Worm (Caenorhabditis elegans) whole organism, young adult: ENCODE results near the gene F48E8.8.

Source experiments
- B0035.1 ChIP-seq: sonication (generic microtip); optimal IDR thresholded peaks from 2 replicates; lab custom pipeline; 2016; ENCODE audit warnings: missing genetic modification characterization, mild to moderate bottlenecking, missing compliant biosample characterization, missing genotype, missing genetic modification reagents
- D2030.7 ChIP-seq: fragments of 200-800 bp; sonication (Bioruptor generic); IDR thresholded peaks from 2 replicates; pipeline ENCODE4 v1.3.6; 2022; ENCODE audit warnings: missing genetic modification reagents, missing genetic modification characterization, missing compliant biosample characterization
- F10E7.11 ChIP-seq: sonication (generic microtip); optimal IDR thresholded peaks from 2 replicates; lab custom pipeline; 2017; ENCODE audit warnings: mild to moderate bottlenecking, missing genetic modification characterization, moderate library complexity, missing compliant biosample characterization
- F52B5.7 ChIP-seq: sonication (generic microtip); optimal IDR thresholded peaks from 2 replicates; lab custom pipeline; 2016; ENCODE audit warnings: mild to moderate bottlenecking, missing genetic modification characterization, missing compliant biosample characterization
- F55B11.4 ChIP-seq: sonication (generic microtip); optimal IDR thresholded peaks from 2 replicates; lab custom pipeline; 2016; ENCODE audit warnings: missing compliant biosample characterization, missing genetic modification characterization, borderline replicate concordance; ENCODE audit not compliant: insufficient read depth
- K12H6.12 ChIP-seq: fragments of 200-800 bp; sonication (Bioruptor generic); optimal IDR thresholded peaks from 2 replicates; lab custom pipeline; 2018; ENCODE audit warnings: mild to moderate bottlenecking, missing genetic modification characterization, missing compliant biosample characterization
- Y56A3A.18 ChIP-seq: fragments of 200-800 bp; sonication (Bioruptor generic); IDR thresholded peaks from 2 replicates; pipeline ENCODE4 v1.3.6; 2022; ENCODE audit warnings: missing genetic modification reagents, missing genetic modification characterization, missing compliant biosample characterization
- Y67H2A.10 ChIP-seq: fragments of 200-800 bp; sonication (Bioruptor generic); conservative IDR thresholded peaks from 2 replicates; pipeline ENCODE4 v1.3.6; 2022; ENCODE audit warnings: missing genetic modification reagents, missing genetic modification characterization, missing compliant biosample characterization
- Y95B8A.8 ChIP-seq: fragments of 200-800 bp; sonication (Bioruptor generic); IDR thresholded peaks from 2 replicates; pipeline ENCODE4 v1.3.6; 2022; ENCODE audit warnings: missing genetic modification reagents, missing genetic modification characterization, missing compliant biosample characterization
- attf-3 ChIP-seq: fragments of 200-800 bp; sonication (Bioruptor generic); conservative IDR thresholded peaks from 2 replicates; pipeline ENCODE4 v1.3.6; 2022; ENCODE audit warnings: missing genetic modification reagents, missing genetic modification characterization, missing compliant biosample characterization
- ccch-3 ChIP-seq: fragments of 200-800 bp; sonication (Bioruptor generic); optimal IDR thresholded peaks from 2 replicates; lab custom pipeline; 2018; ENCODE audit warnings: mild to moderate bottlenecking, missing genetic modification characterization, missing compliant biosample characterization
- cebp-1 ChIP-seq, 2 experiments: fragments of 200-800 bp in 1 of 2; sonication (Bioruptor generic) in 1 of 2; sonication (generic microtip) in 1 of 2; IDR thresholded peaks in 1 of 2; optimal IDR thresholded peaks in 1 of 2; 2 replicates each; pipeline versions ENCODE4 v1.3.6 to Lab custom; 2017 to 2022; ENCODE audit warnings: missing compliant biosample characterization in 2 of 2, missing genetic modification characterization in 2 of 2, mild to moderate bottlenecking in 1 of 2, missing genetic modification reagents in 1 of 2, moderate library complexity in 1 of 2
- cebp-2 ChIP-seq: fragments of 200-800 bp; sonication (Bioruptor generic); IDR thresholded peaks from 2 replicates; pipeline ENCODE4 v1.3.6; 2022; ENCODE audit warnings: missing genetic modification characterization, missing compliant biosample characterization
- ceh-27 ChIP-seq: fragments of 200-800 bp; sonication (Bioruptor generic); optimal IDR thresholded peaks from 2 replicates; lab custom pipeline; 2018; ENCODE audit warnings: mild to moderate bottlenecking, missing genetic modification characterization, moderate library complexity, missing compliant biosample characterization
- ceh-79 ChIP-seq: sonication (generic microtip); optimal IDR thresholded peaks from 2 replicates; lab custom pipeline; 2017; ENCODE audit warnings: mild to moderate bottlenecking, missing genetic modification characterization, missing compliant biosample characterization
- chd-7 ChIP-seq: sonication (generic microtip); optimal IDR thresholded peaks from 2 replicates; lab custom pipeline; 2016; ENCODE audit warnings: mild to moderate bottlenecking, missing genetic modification characterization, moderate library complexity, missing compliant biosample characterization
- die-1 ChIP-seq: sonication (generic microtip); optimal IDR thresholded peaks from 2 replicates; lab custom pipeline; 2016; ENCODE audit warnings: missing genotype, mild to moderate bottlenecking, missing genetic modification characterization, missing compliant biosample characterization
- dox-1 ChIP-seq: fragments of 200-800 bp; sonication (Bioruptor generic); IDR thresholded peaks from 2 replicates; pipeline ENCODE4 v1.3.6; 2022; ENCODE audit warnings: missing genetic modification reagents, missing genetic modification characterization, missing compliant biosample characterization
- dpff-1 ChIP-seq: sonication (generic microtip); optimal IDR thresholded peaks from 2 replicates; lab custom pipeline; 2017; ENCODE audit warnings: mild to moderate bottlenecking, missing genetic modification characterization, missing compliant biosample characterization
- ekl-4 ChIP-seq: fragments of 200-800 bp; sonication (Bioruptor generic); IDR thresholded peaks from 2 replicates; pipeline ENCODE4 v1.3.6; 2022; ENCODE audit warnings: missing genetic modification reagents, missing genetic modification characterization, missing compliant biosample characterization
- ets-4 ChIP-seq: fragments of 200-800 bp; sonication (Bioruptor generic); optimal IDR thresholded peaks from 2 replicates; lab custom pipeline; 2018; ENCODE audit warnings: mild to moderate bottlenecking, missing genetic modification characterization, missing compliant biosample characterization
- fkh-3 ChIP-seq: sonication (generic microtip); optimal IDR thresholded peaks from 2 replicates; lab custom pipeline; 2016; ENCODE audit warnings: mild to moderate bottlenecking, missing genetic modification characterization, missing compliant biosample characterization
- gei-17 ChIP-seq: fragments of 200-800 bp; sonication (Bioruptor generic); optimal IDR thresholded peaks from 2 replicates; lab custom pipeline; 2018; ENCODE audit warnings: mild to moderate bottlenecking, missing genetic modification characterization, missing compliant biosample characterization
- him-1 ChIP-seq: sonication (generic microtip); optimal IDR thresholded peaks from 2 replicates; lab custom pipeline; 2016; ENCODE audit warnings: missing genotype, missing genetic modification reagents, missing genetic modification characterization, missing compliant biosample characterization
- hlh-12 ChIP-seq: sonication (generic microtip); optimal IDR thresholded peaks from 2 replicates; lab custom pipeline; 2016; ENCODE audit warnings: missing genetic modification characterization, missing compliant biosample characterization
- hmg-1.2 ChIP-seq: fragments of 200-800 bp; sonication (Bioruptor generic); IDR thresholded peaks from 2 replicates; pipeline ENCODE4 v1.3.6; 2022; ENCODE audit warnings: missing genetic modification reagents, missing genetic modification characterization, missing compliant biosample characterization
- hmg-20 ChIP-seq: fragments of 200-800 bp; sonication (Bioruptor generic); IDR thresholded peaks from 2 replicates; pipeline ENCODE4 v1.3.6; 2022; ENCODE audit warnings: missing genetic modification reagents, missing genetic modification characterization, missing compliant biosample characterization
- hsf-1 ChIP-seq: fragments of 200-800 bp; sonication (Bioruptor generic); IDR thresholded peaks from 2 replicates; pipeline ENCODE4 v1.3.6; 2022; ENCODE audit warnings: missing genetic modification reagents, missing genetic modification characterization, missing compliant biosample characterization
- let-607 ChIP-seq, 2 experiments: fragments of 200-800 bp in 1 of 2; sonication (Bioruptor generic) in 1 of 2; sonication (generic microtip) in 1 of 2; optimal IDR thresholded peaks; 2 replicates each; lab custom pipeline; 2016 to 2018; ENCODE audit warnings: mild to moderate bottlenecking in 2 of 2, missing compliant biosample characterization in 2 of 2, missing genetic modification characterization in 2 of 2, moderate library complexity in 2 of 2, missing genotype in 1 of 2
- lin-26 ChIP-seq: fragments of 200-800 bp; sonication (Bioruptor generic); IDR thresholded peaks from 2 replicates; pipeline ENCODE4 v1.3.6; 2022; ENCODE audit warnings: missing genetic modification reagents, missing genetic modification characterization, missing compliant biosample characterization
- lsl-1 ChIP-seq: fragments of 200-800 bp; sonication (Bioruptor generic); optimal IDR thresholded peaks from 2 replicates; lab custom pipeline; 2018; ENCODE audit warnings: mild to moderate bottlenecking, missing genetic modification characterization, moderate library complexity, missing compliant biosample characterization
- mcd-1 ChIP-seq: fragments of 200-800 bp; sonication (Bioruptor generic); IDR thresholded peaks from 2 replicates; pipeline ENCODE4 v1.3.6; 2022; ENCODE audit warnings: missing genetic modification reagents, missing genetic modification characterization, missing compliant biosample characterization
- mes-4 ChIP-seq: sonication (generic microtip); optimal IDR thresholded peaks from 2 replicates; lab custom pipeline; 2016; ENCODE audit warnings: missing genotype, missing genetic modification characterization, missing compliant biosample characterization
- mxl-1 ChIP-seq: sonication (generic microtip); optimal IDR thresholded peaks from 2 replicates; lab custom pipeline; 2016; ENCODE audit warnings: missing genetic modification characterization, missing compliant biosample characterization
- nfya-1 ChIP-seq: sonication (generic microtip); optimal IDR thresholded peaks from 2 replicates; lab custom pipeline; 2017; ENCODE audit warnings: antibody characterized with exemption, missing compliant biosample characterization, missing genetic modification characterization, borderline replicate concordance; ENCODE audit not compliant: insufficient read depth
- nhr-179 ChIP-seq: sonication (generic microtip); optimal IDR thresholded peaks from 2 replicates; lab custom pipeline; 2016; ENCODE audit warnings: mild to moderate bottlenecking, missing genetic modification characterization, missing compliant biosample characterization
- nhr-27 ChIP-seq: fragments of 200-800 bp; sonication (Bioruptor generic); optimal IDR thresholded peaks from 2 replicates; lab custom pipeline; 2018; ENCODE audit warnings: mild to moderate bottlenecking, missing genetic modification characterization, moderate library complexity, missing compliant biosample characterization
- nhr-80 ChIP-seq: sonication (generic microtip); optimal IDR thresholded peaks from 2 replicates; lab custom pipeline; 2016; ENCODE audit warnings: missing genetic modification characterization, missing compliant biosample characterization
- pha-4 ChIP-seq: fragments of 150-350 bp; sonication (generic microtip); optimal IDR thresholded peaks from 2 replicates; lab custom pipeline; 2014; ENCODE audit warnings: missing biosample characterization, missing genetic modification reagents, missing genetic modification characterization
- rpc-1 ChIP-seq, 2 experiments: fragments of 150-350 bp in 1 of 2; sonication (generic microtip) in 1 of 2; optimal IDR thresholded peaks; 2 replicates each; lab custom pipeline; 2014 to 2018; ENCODE audit warnings: missing biosample characterization in 1 of 2, missing genetic modification characterization in 1 of 2, missing genetic modification reagents in 1 of 2, missing genotype in 1 of 2
- snpc-1.1 ChIP-seq: sonication (generic microtip); optimal IDR thresholded peaks from 2 replicates; lab custom pipeline; 2017; ENCODE audit warnings: missing genetic modification characterization, mild to moderate bottlenecking, missing compliant biosample characterization, antibody characterized with exemption, moderate library complexity, missing genotype, missing genetic modification reagents; ENCODE audit not compliant: insufficient read depth
- snpc-3.4 ChIP-seq: sonication (generic microtip); optimal IDR thresholded peaks from 2 replicates; lab custom pipeline; 2017; ENCODE audit warnings: missing genetic modification characterization, mild to moderate bottlenecking, missing compliant biosample characterization, antibody characterized with exemption, moderate library complexity, missing genotype, missing genetic modification reagents
- tbx-9 ChIP-seq: sonication (generic microtip); optimal IDR thresholded peaks from 2 replicates; lab custom pipeline; 2016; ENCODE audit warnings: borderline replicate concordance, missing genetic modification characterization, inconsistent platforms, missing compliant biosample characterization
- tlf-1 ChIP-seq: fragments of 200-800 bp; sonication (Bioruptor generic); optimal IDR thresholded peaks from 2 replicates; lab custom pipeline; 2018; ENCODE audit warnings: mild to moderate bottlenecking, missing genetic modification characterization, missing compliant biosample characterization
- unc-130 ChIP-seq: sonication (generic microtip); optimal IDR thresholded peaks from 2 replicates; lab custom pipeline; 2016; ENCODE audit warnings: missing genetic modification reagents, missing genetic modification characterization, missing compliant biosample characterization
- xnd-1 ChIP-seq: sonication (generic microtip); optimal IDR thresholded peaks from 2 replicates; lab custom pipeline; 2016; ENCODE audit warnings: missing genotype, missing genetic modification reagents, missing genetic modification characterization, missing compliant biosample characterization
- ztf-3 ChIP-seq: fragments of 200-800 bp; sonication (Bioruptor generic); optimal IDR thresholded peaks from 2 replicates; lab custom pipeline; 2018; ENCODE audit warnings: mild to moderate bottlenecking, missing genetic modification characterization, missing compliant biosample characterization

The F48E8.8 gene

ce11 chrIII:5448177-5448576 lies 1.4 kb downstream of the F48E8.8 start, which contains the start of gene skpt-1 (continued):
- no peak for TF ChIP-seq chd-7 (tag; lab: Kevin White, UChicago)
- peak; percentile 98 for TF ChIP-seq xnd-1 (tag; lab: Kevin White, UChicago)
- TF ChIP-seq F10E7.11 (tag; lab: Kevin White, UChicago): no peak
- no peak for TF ChIP-seq mes-4 (tag; lab: Kevin White, UChicago)
- TF ChIP-seq gei-17: no peak
- TF ChIP-seq K12H6.12: no peak
- peak; percentile 91; the same call in 1 of the 2 replicates for TF ChIP-seq Y95B8A.8 (GFP tag; lab: Robert Waterston, UW)
- no peak for TF ChIP-seq mxl-1 (tag; lab: Kevin White, UChicago)
- TF ChIP-seq rpc-1 (optimal IDR thresholded peaks at IDR 0.05; lab: Kevin White, UChicago): no peak
- TF ChIP-seq rpc-1 (tag; optimal IDR thresholded peaks at IDR 0.05; lab: Kevin White, UChicago): no peak
- no peak for TF ChIP-seq die-1
- TF ChIP-seq cebp-2 (GFP tag; lab: Robert Waterston, UW): no peak
- TF ChIP-seq D2030.7: peak; percentile 97
- peak; percentile 45; the same call in 1 of the 2 replicates for TF ChIP-seq attf-3 (GFP tag; lab: Robert Waterston, UW)
- TF ChIP-seq tlf-1: peak; percentile 92
- TF ChIP-seq hsf-1 (GFP tag; lab: Robert Waterston, UW): peak; percentile 86
- peak; percentile 87 for TF ChIP-seq snpc-3.4 (tag; lab: Kevin White, UChicago)
- no peak for TF ChIP-seq B0035.1 (tag; lab: Kevin White, UChicago)
- peak; percentile 97 for TF ChIP-seq mcd-1 (GFP tag; lab: Robert Waterston, UW)
- TF ChIP-seq hmg-20 (GFP tag; lab: Robert Waterston, UW): no peak
- no peak for TF ChIP-seq snpc-1.1
- peak; percentile 88 for TF ChIP-seq dox-1 (GFP tag; lab: Robert Waterston, UW)
- TF ChIP-seq ekl-4: peak; percentile 90
- TF ChIP-seq lsl-1 (GFP tag; lab: Kevin White, UChicago): peak; percentile 86
- no peak for TF ChIP-seq hlh-12 (tag; lab: Kevin White, UChicago)
- TF ChIP-seq nfya-1 (tag; lab: Kevin White, UChicago): no peak
- no peak for TF ChIP-seq ets-4 (GFP tag; lab: Kevin White, UChicago)
- no peak for TF ChIP-seq fkh-3 (tag; lab: Kevin White, UChicago)
- TF ChIP-seq ceh-27 (GFP tag; lab: Kevin White, UChicago): no peak
- no peak for TF ChIP-seq ceh-79 (tag; lab: Kevin White, UChicago)
- no peak for TF ChIP-seq let-607 (tag; optimal IDR thresholded peaks at IDR 0.05; lab: Kevin White, UChicago)
- no peak for TF ChIP-seq Y56A3A.18 (GFP tag; lab: Robert Waterston, UW)
- TF ChIP-seq ccch-3 (GFP tag; lab: Kevin White, UChicago): no peak
- no peak for TF ChIP-seq nhr-27 (tag; lab: Kevin White, UChicago)
- no peak for TF ChIP-seq F55B11.4 (tag; lab: Kevin White, UChicago)
- TF ChIP-seq hmg-1.2: peak; percentile 63
- peak; percentile 19 for TF ChIP-seq him-1 (tag; lab: Kevin White, UChicago)
- TF ChIP-seq cebp-1 (GFP tag; IDR thresholded peaks at IDR 0.05; lab: Robert Waterston, UW): no peak
- TF ChIP-seq cebp-1 (tag; optimal IDR thresholded peaks at IDR 0.05; lab: Kevin White, UChicago): peak; percentile 11
- TF ChIP-seq dpff-1: no peak
- no peak for TF ChIP-seq ztf-3 (GFP tag; lab: Kevin White, UChicago)
- no peak for TF ChIP-seq tbx-9 (tag; lab: Kevin White, UChicago)
- no peak for TF ChIP-seq lin-26 (GFP tag; lab: Robert Waterston, UW)
- no peak for TF ChIP-seq nhr-80
- TF ChIP-seq Y67H2A.10 (GFP tag; lab: Robert Waterston, UW): 0 out of 2 replicates have a peak, but pooled peaks have one; percentile 26
- no peak for TF ChIP-seq nhr-179 (tag; lab: Kevin White, UChicago)
- TF ChIP-seq pha-4 (tag; lab: Kevin White, UChicago): no peak
- TF ChIP-seq F52B5.7: no peak
- peak; percentile 64 for TF ChIP-seq unc-130 (GFP tag; lab: Kevin White, UChicago)
